Worm (Caenorhabditis elegans) whole organism, late embryonic: ENCODE results near the gene Y7A5A.5.

ENCODE experiments used
- K09A11.1 ChIP-seq: sonication (generic microtip); optimal IDR thresholded peaks from 2 replicates; lab custom pipeline; 2017; ENCODE audit warnings: antibody characterized with exemption, mild to moderate bottlenecking, missing genetic modification characterization, missing compliant biosample characterization; ENCODE audit not compliant: insufficient read depth
- ceh-9 ChIP-seq: sonication (generic microtip); optimal IDR thresholded peaks from 2 replicates; lab custom pipeline; 2016; ENCODE audit warnings: mild to moderate bottlenecking, missing genetic modification characterization, inconsistent platforms, missing compliant biosample characterization
- fkh-10 ChIP-seq: fragments of 150-350 bp; optimal IDR thresholded peaks from 2 replicates; lab custom pipeline; 2014; ENCODE audit warnings: missing biosample characterization, missing genetic modification reagents, missing genetic modification characterization
- npax-4 ChIP-seq: sonication (generic microtip); optimal IDR thresholded peaks from 2 replicates; lab custom pipeline; 2016; ENCODE audit warnings: missing genetic modification characterization, missing compliant biosample characterization
- pha-4 ChIP-seq: fragments of 150-350 bp; optimal IDR thresholded peaks from 2 replicates; lab custom pipeline; 2018; ENCODE audit warnings: missing biosample characterization, missing genetic modification reagents, missing genetic modification characterization
- tbx-2 ChIP-seq: sonication (generic microtip); optimal IDR thresholded peaks from 2 replicates; lab custom pipeline; 2016; ENCODE audit warnings: missing genetic modification characterization, missing compliant biosample characterization
- ttx-3 ChIP-seq: sonication (generic microtip); optimal IDR thresholded peaks from 2 replicates; lab custom pipeline; 2016; ENCODE audit warnings: missing genetic modification reagents, missing genetic modification characterization, missing compliant biosample characterization
- unc-42 ChIP-seq: sonication (generic microtip); optimal IDR thresholded peaks from 2 replicates; lab custom pipeline; 2016; ENCODE audit warnings: missing genotype, missing genetic modification characterization, missing compliant biosample characterization

DNA sequence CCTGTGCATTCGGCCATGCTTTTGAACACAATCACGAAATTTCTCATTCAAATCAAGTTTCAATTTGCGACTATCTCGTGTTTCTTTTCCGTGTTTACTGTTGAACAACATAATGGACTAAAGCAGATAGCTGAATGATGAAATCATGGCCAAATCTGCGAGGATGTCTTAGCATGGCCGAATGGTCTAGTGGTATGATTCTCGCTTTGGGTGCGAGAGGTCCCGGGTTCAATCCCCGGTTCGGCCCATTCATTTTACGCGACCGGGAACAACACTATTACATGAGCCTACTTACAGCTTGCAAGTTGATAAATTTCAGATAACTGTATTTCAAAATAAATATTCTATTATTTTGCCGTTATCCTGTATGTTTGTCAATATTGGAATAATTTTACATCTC, 35.4 kb downstream of the Y7A5A.5 start:
- TF ChIP-seq unc-42 (tag; lab: Kevin White, UChicago) (no peak), ttx-3 (tag; lab: Kevin White, UChicago) (no peak), ceh-9 (no peak), K09A11.1 (tag; lab: Kevin White, UChicago) (no peak), tbx-2 (tag; lab: Kevin White, UChicago) (no peak), npax-4 (tag; lab: Kevin White, UChicago) (no peak), pha-4 (no peak), fkh-10 (GFP tag; lab: Kevin White, UChicago) (no peak)
